Fruit fly (Drosophila melanogaster) ovary, adult (tissue): ENCODE data around the gene bys.

Source experiments
- CG17801 ChIP-seq: fragments of 200-800 bp; optimal IDR thresholded peaks from 2 replicates; lab custom pipeline; 2019; ENCODE audit warnings: missing biosample characterization, mild to moderate bottlenecking, missing genetic modification characterization, moderate library complexity; ENCODE audit not compliant: partially characterized antibody

bys gene

dm6 chrX:7893411-7894122 is 8.1 kb upstream of the bys start, which contains the start of the genes CG45089, ND-MNLL and p115:
CG45089 (minus strand) TSS chrX:7893798.
ND-MNLL (minus strand) TSS chrX:7893798.
p115 (plus strand) TSS chrX:7894031.
- peak; percentile 73 for TF ChIP-seq CG17801 (GFP tag; lab: Kevin White, UChicago)

- no peak for TF ChIP-seq CG17801 (GFP tag; lab: Kevin White, UChicago)
These were observed 1.0 kb upstream of the bys start for dm6 chrX:7900659-7901058.

dm6 chrX:7908239-7909068 is 6.8 kb downstream of the bys start, which contains the start of the genes dpr14 and spidey:
dpr14 (minus strand) TSS chrX:7908286.
spidey (plus strand) TSS chrX:7908931.
- TF ChIP-seq CG17801 (GFP tag; lab: Kevin White, UChicago): peak; percentile 85

dm6 chrX:7909069-7909389 is 7.3 kb downstream of the bys start:
- no peak for TF ChIP-seq CG17801 (GFP tag; lab: Kevin White, UChicago)

dm6 chrX:7909482-7909881 is 7.8 kb downstream of the bys start:
- no peak for TF ChIP-seq CG17801 (GFP tag; lab: Kevin White, UChicago)

- TF ChIP-seq CG17801 (GFP tag; lab: Kevin White, UChicago): peak; percentile 43
These were observed 10.4 kb downstream of the bys start, which contains the start of gene snz for dm6 chrX:7911983-7912630. snz (plus strand) TSS chrX:7912089.

dm6 chrX:7920081-7920688 is 18.5 kb downstream of the bys start, which contains the start of the genes hdm and Ykt6:
hdm (minus strand) TSS chrX:7920131.
Ykt6 (plus strand) TSS chrX:7920409.
- peak; percentile 82 for TF ChIP-seq CG17801 (GFP tag; lab: Kevin White, UChicago)

dm6 chrX:7923063-7923462 is 21.4 kb downstream of the bys start:
- no peak for TF ChIP-seq CG17801 (GFP tag; lab: Kevin White, UChicago)

dm6 chrX:7924913-7925312 is 23.2 kb downstream of the bys start:
- TF ChIP-seq CG17801 (GFP tag; lab: Kevin White, UChicago): no peak

dm6 chrX:7930236-7931027 is 28.8 kb downstream of the bys start:
- TF ChIP-seq CG17801 (GFP tag; lab: Kevin White, UChicago): no peak

- no peak for TF ChIP-seq CG17801 (GFP tag; lab: Kevin White, UChicago)
These were observed 29.4 kb downstream of the bys start, which contains the start of gene mahe for dm6 chrX:7931028-7931549. mahe (minus strand) TSS chrX:7931382.

- TF ChIP-seq CG17801 (GFP tag; lab: Kevin White, UChicago): no peak
These were observed 31.7 kb downstream of the bys start, which contains the start of the genes Dhdds and RpS14a for dm6 chrX:7933210-7933915. Dhdds (minus strand) TSS chrX:7933351. RpS14a (plus strand) TSS chrX:7933742.

dm6 chrX:7934679-7935078 is 33.0 kb downstream of the bys start, which contains the start of gene RpS14b:
RpS14b (plus strand) TSS chrX:7934898.
- peak; percentile 89 for TF ChIP-seq CG17801 (GFP tag; lab: Kevin White, UChicago)
